Fruit fly (Drosophila melanogaster): ENCODE data around the gene Zpr1.

DNA sequence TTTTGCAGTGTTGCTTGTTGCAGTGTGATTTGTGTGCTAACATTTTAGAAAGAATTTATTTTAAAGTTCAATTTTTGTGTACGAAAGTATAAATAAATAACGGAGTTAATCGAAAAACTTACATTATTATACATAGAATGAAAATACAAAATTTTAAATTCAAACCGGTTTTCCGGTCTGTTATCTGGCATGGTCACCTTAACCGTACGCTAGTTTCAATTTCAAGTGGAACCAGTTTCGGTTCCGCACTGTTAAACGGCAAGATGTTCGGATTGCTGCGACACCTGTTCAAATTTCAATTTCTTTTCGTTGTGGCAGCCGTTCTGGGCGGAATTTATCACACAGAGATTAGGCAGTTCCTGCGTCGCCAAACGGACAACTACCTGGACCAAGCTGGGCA lies 30.5 kb upstream of the Zpr1 start, which contains the start of gene CG12056:
- TF ChIP-seq h (optimal IDR thresholded peaks at IDR 0.05) (no peak), Sin3A (optimal IDR thresholded peaks at IDR 0.05) (no peak), psq (optimal IDR thresholded peaks at IDR 0.05) (no peak), Myc (optimal IDR thresholded peaks at IDR 0.05) (no peak), ttk (optimal IDR thresholded peaks at IDR 0.05) (no peak), insv (optimal IDR thresholded peaks at IDR 0.05) (no peak)

Data from Kc167 (cell line).